Fruit fly (Drosophila melanogaster) whole organism, wandering third instar larva: ENCODE data around the gene Ppt2.

Experiments
- CG32264 ChIP-seq: fragments of 200-800 bp; sonication (Bioruptor generic); optimal IDR thresholded peaks from 2 replicates; lab custom pipeline; 2016; ENCODE audit warnings: missing biosample characterization, missing genetic modification characterization
- Jra ChIP-seq: sonication (Bioruptor generic); optimal IDR thresholded peaks from 2 replicates; lab custom pipeline; 2016; ENCODE audit warnings: missing biosample characterization, missing genetic modification characterization
- Vsx2 ChIP-seq: fragments of 200-300, 225-300 bp; sonication (Bioruptor generic); optimal IDR thresholded peaks from 2 replicates; lab custom pipeline; 2018; ENCODE audit warnings: missing biosample characterization, missing genetic modification characterization; ENCODE audit not compliant: partially characterized antibody
- fru ChIP-seq: fragments of 200-800 bp; sonication (Bioruptor generic); optimal IDR thresholded peaks from 3 replicates; lab custom pipeline; 2016; ENCODE audit warnings: missing biosample characterization, mild to moderate bottlenecking, missing genetic modification characterization
- sv ChIP-seq: fragments of 200-800 bp; sonication (Bioruptor generic); optimal IDR thresholded peaks from 3 replicates; lab custom pipeline; 2016; ENCODE audit warnings: missing biosample characterization, missing genetic modification characterization

dm6 chr2L:11280090-11280489 is at the start of gene Ppt2:
- TF ChIP-seq CG32264 (GFP tag; lab: Kevin White, UChicago) (no peak), fru (no peak), sv (no peak), Jra (GFP tag; lab: Kevin White, UChicago) (no peak), Vsx2 (GFP tag; lab: Kevin White, UChicago) (peak; percentile 99)
